Fruit fly (Drosophila melanogaster) whole organism, embryonic: ENCODE measurements around the gene Kdsr.

Experiments
- Bgb ChIP-seq: fragments of 200-800 bp; sonication (Bioruptor generic); IDR thresholded peaks from 2 replicates; pipeline ENCODE4 v1.3.6; 2022; ENCODE audit warnings: missing biosample characterization, missing genetic modification characterization; ENCODE audit not compliant: partially characterized antibody
- CG11093 ChIP-seq: fragments of 200-800 bp; sonication (Bioruptor generic); IDR thresholded peaks from 3 replicates; pipeline ENCODE4 v1.3.6; 2022; ENCODE audit warnings: missing biosample characterization, missing genetic modification characterization
- CG11696 ChIP-seq: fragments of 200-800 bp; sonication (Bioruptor generic); IDR thresholded peaks from 2 replicates; pipeline ENCODE4 v1.3.6; 2022; ENCODE audit warnings: missing biosample characterization, missing genetic modification characterization
- CG12104 ChIP-seq: fragments of 200-800 bp; sonication (Bioruptor generic); optimal IDR thresholded peaks from 3 replicates; lab custom pipeline; 2016; ENCODE audit warnings: missing biosample characterization, missing genetic modification characterization
- CG12219 ChIP-seq: fragments of 200-800 bp; sonication (Bioruptor generic); optimal IDR thresholded peaks from 3 replicates; lab custom pipeline; 2018; ENCODE audit warnings: missing biosample characterization, mild to moderate bottlenecking, missing genetic modification characterization
- CG12299 ChIP-seq: fragments of 200-800 bp; sonication (Bioruptor generic); optimal IDR thresholded peaks from 2 replicates; lab custom pipeline; 2018; ENCODE audit warnings: missing biosample characterization, mild to moderate bottlenecking, missing genetic modification characterization
- CG14441 ChIP-seq: fragments of 200-800 bp; sonication (Bioruptor generic); IDR thresholded peaks from 2 replicates; pipeline ENCODE4 v1.3.6; 2022; ENCODE audit warnings: missing biosample characterization, missing genetic modification characterization
- CG14667 ChIP-seq: fragments of 200-800 bp; sonication (Bioruptor generic); IDR thresholded peaks from 2 replicates; pipeline ENCODE4 v1.3.6; 2022; ENCODE audit warnings: missing biosample characterization, missing genetic modification characterization
- CG16815 ChIP-seq: fragments of 200-800 bp; sonication (Bioruptor generic); optimal IDR thresholded peaks from 3 replicates; lab custom pipeline; 2017; ENCODE audit warnings: missing biosample characterization, mild to moderate bottlenecking, missing genetic modification characterization
- CG17328 ChIP-seq: fragments of 200-800 bp; sonication (Bioruptor generic); IDR thresholded peaks from 2 replicates; pipeline ENCODE4 v1.3.6; 2022; ENCODE audit warnings: missing biosample characterization, missing genetic modification characterization
- CG1792 ChIP-seq: fragments of 200-800 bp; sonication (Bioruptor generic); optimal IDR thresholded peaks from 2 replicates; lab custom pipeline; 2016; ENCODE audit warnings: missing biosample characterization, missing genetic modification characterization
- CG18619 ChIP-seq: fragments of 200-800 bp; sonication (Bioruptor generic); optimal IDR thresholded peaks from 3 replicates; lab custom pipeline; 2017; ENCODE audit warnings: missing biosample characterization, mild to moderate bottlenecking, missing genetic modification characterization
- CG2120 ChIP-seq: fragments of 200-800 bp; sonication (Bioruptor generic); optimal IDR thresholded peaks from 3 replicates; lab custom pipeline; 2016; ENCODE audit warnings: missing biosample characterization, missing genetic modification characterization
- CG3407 ChIP-seq: fragments of 200-800 bp; sonication (Bioruptor generic); optimal IDR thresholded peaks from 2 replicates; lab custom pipeline; 2018; ENCODE audit warnings: missing biosample characterization, mild to moderate bottlenecking, missing genetic modification characterization
- CG3847 ChIP-seq: fragments of 200-800 bp; sonication (Bioruptor generic); IDR thresholded peaks from 2 replicates; pipeline ENCODE4 v1.3.6; 2022; ENCODE audit warnings: missing biosample characterization, missing genetic modification characterization
- CG4404 ChIP-seq: fragments of 200-800 bp; sonication (Bioruptor generic); IDR thresholded peaks from 2 replicates; pipeline ENCODE4 v1.3.6; 2022; ENCODE audit warnings: missing biosample characterization, missing genetic modification characterization
- CG4424 ChIP-seq: fragments of 200-800 bp; sonication (Bioruptor generic); optimal IDR thresholded peaks from 3 replicates; lab custom pipeline; 2016; ENCODE audit warnings: missing biosample characterization, missing genetic modification characterization
- CG4820 ChIP-seq: fragments of 200-800 bp; sonication (Bioruptor generic); optimal IDR thresholded peaks from 3 replicates; lab custom pipeline; 2016; ENCODE audit warnings: missing biosample characterization, missing genetic modification characterization
- CG5245 ChIP-seq: fragments of 200-800 bp; sonication (Bioruptor generic); optimal IDR thresholded peaks from 3 replicates; lab custom pipeline; 2016; ENCODE audit warnings: missing biosample characterization, missing genetic modification characterization
- CG6689 ChIP-seq: fragments of 200-800 bp; sonication (Bioruptor generic); IDR thresholded peaks from 2 replicates; pipeline ENCODE4 v1.3.6; 2022; ENCODE audit warnings: missing biosample characterization, missing genetic modification characterization
- CG9817 ChIP-seq: fragments of 200-800 bp; sonication (Bioruptor generic); optimal IDR thresholded peaks from 2 replicates; lab custom pipeline; 2018; ENCODE audit warnings: missing biosample characterization, mild to moderate bottlenecking, missing genetic modification characterization, moderate library complexity
- Eip74EF ChIP-seq, 2 experiments: fragments of 200-800 bp in 1 of 2; fragments of >200 bp in 1 of 2; sonication (Bioruptor generic) in 1 of 2; optimal IDR thresholded peaks; 2 replicates each; lab custom pipeline; 2017 to 2019; ENCODE audit warnings: missing biosample characterization in 2 of 2, missing genetic modification characterization in 2 of 2, mild to moderate bottlenecking in 1 of 2, moderate library complexity in 1 of 2
- Fer1 ChIP-seq: fragments of 200-800 bp; sonication (Bioruptor generic); optimal IDR thresholded peaks from 2 replicates; lab custom pipeline; 2017; ENCODE audit warnings: missing biosample characterization, mild to moderate bottlenecking, missing genetic modification characterization
- H15 ChIP-seq: fragments of 200-800 bp; sonication (Bioruptor generic); IDR thresholded peaks from 3 replicates; pipeline ENCODE4 v1.3.6; 2022; ENCODE audit warnings: missing biosample characterization, missing genetic modification characterization
- H2.0 ChIP-seq: fragments of 200-800 bp; sonication (Bioruptor generic); IDR thresholded peaks from 2 replicates; pipeline ENCODE4 v1.3.6; 2022; ENCODE audit warnings: missing biosample characterization, missing genetic modification characterization
- HHEX ChIP-seq: fragments of 200-800 bp; sonication (Bioruptor generic); optimal IDR thresholded peaks from 3 replicates; lab custom pipeline; 2017; ENCODE audit warnings: missing biosample characterization, mild to moderate bottlenecking, missing genetic modification characterization, missing genetic modification reagents
- HmgZ ChIP-seq: fragments of 200-800 bp; sonication (Bioruptor generic); optimal IDR thresholded peaks from 2 replicates; lab custom pipeline; 2018; ENCODE audit warnings: missing biosample characterization, mild to moderate bottlenecking, missing genetic modification characterization
- MBD-R2 ChIP-seq: fragments of 200-800 bp; sonication (Bioruptor generic); IDR thresholded peaks from 2 replicates; pipeline ENCODE4 v1.3.6; 2022; ENCODE audit warnings: missing biosample characterization, missing genetic modification characterization
- Max ChIP-seq: fragments of 200-800 bp; sonication (Bioruptor generic); optimal IDR thresholded peaks from 2 replicates; lab custom pipeline; 2016; ENCODE audit warnings: missing biosample characterization, mild to moderate bottlenecking, missing genetic modification characterization
- Oli ChIP-seq: fragments of 200-800 bp; sonication (Bioruptor generic); optimal IDR thresholded peaks from 2 replicates; lab custom pipeline; 2018; ENCODE audit warnings: missing biosample characterization, mild to moderate bottlenecking, missing genetic modification characterization, moderate library complexity
- Poxn ChIP-seq: fragments of 200-800 bp; sonication (Bioruptor generic); IDR thresholded peaks from 2 replicates; pipeline ENCODE4 v1.3.6; 2022; ENCODE audit warnings: missing biosample characterization, missing genetic modification characterization
- Side ChIP-seq: fragments of 200-800 bp; sonication (Bioruptor generic); optimal IDR thresholded peaks from 2 replicates; lab custom pipeline; 2016; ENCODE audit warnings: missing biosample characterization, missing genetic modification characterization
- Sry-δ ChIP-seq: fragments of 200-800 bp; sonication (Bioruptor generic); optimal IDR thresholded peaks from 2 replicates; lab custom pipeline; 2016; ENCODE audit warnings: missing biosample characterization, missing genetic modification characterization
- Taf1 ChIP-seq: fragments of 200-800 bp; sonication (Bioruptor generic); IDR thresholded peaks from 2 replicates; pipeline ENCODE4 v1.3.6; 2022; ENCODE audit warnings: missing biosample characterization, missing genetic modification characterization
- ato ChIP-seq: fragments of 200-800 bp; sonication (Bioruptor generic); IDR thresholded peaks from 2 replicates; pipeline ENCODE4 v1.3.6; 2022; ENCODE audit warnings: missing biosample characterization, missing genetic modification characterization; ENCODE audit not compliant: partially characterized antibody
- az2 ChIP-seq: fragments of 200-800 bp; sonication (Bioruptor generic); optimal IDR thresholded peaks from 3 replicates; lab custom pipeline; 2016; ENCODE audit warnings: missing biosample characterization, missing genetic modification characterization
- cad ChIP-seq: fragments of >200 bp; optimal IDR thresholded peaks from 2 replicates; lab custom pipeline; 2017; ENCODE audit warnings: missing biosample characterization, missing genetic modification characterization
- dm ChIP-seq: fragments of 200-800 bp; sonication (Bioruptor generic); optimal IDR thresholded peaks from 3 replicates; lab custom pipeline; 2016; ENCODE audit warnings: missing biosample characterization, missing genetic modification characterization
- ftz-f1 ChIP-seq: fragments of 200-800 bp; sonication (Bioruptor generic); optimal IDR thresholded peaks from 2 replicates; lab custom pipeline; 2016; ENCODE audit warnings: missing biosample characterization, missing genetic modification characterization
- gfzf ChIP-seq: fragments of 200-800 bp; sonication (Bioruptor generic); optimal IDR thresholded peaks from 2 replicates; lab custom pipeline; 2016; ENCODE audit warnings: missing biosample characterization, mild to moderate bottlenecking, missing genetic modification characterization, moderate library complexity
- ham ChIP-seq: fragments of 200-800 bp; sonication (Bioruptor generic); IDR thresholded peaks from 2 replicates; pipeline ENCODE4 v1.3.6; 2022; ENCODE audit warnings: missing biosample characterization, missing genetic modification characterization
- jumu ChIP-seq: fragments of 200-800 bp; sonication (Bioruptor generic); optimal IDR thresholded peaks from 3 replicates; lab custom pipeline; 2016; ENCODE audit warnings: missing biosample characterization, missing genetic modification characterization
- lov ChIP-seq, 2 experiments: fragments of 200-800 bp in 1 of 2; fragments of >200 bp in 1 of 2; sonication (Bioruptor generic) in 1 of 2; IDR thresholded peaks in 1 of 2; optimal IDR thresholded peaks in 1 of 2; 2 replicates in 1 of 2; 3 replicates in 1 of 2; pipeline versions ENCODE4 v1.3.6 to Lab custom; 2017 to 2022; ENCODE audit warnings: missing biosample characterization in 1 of 2, missing genetic modification characterization in 1 of 2
- onecut ChIP-seq: fragments of 200-800 bp; sonication (Bioruptor generic); IDR thresholded peaks from 2 replicates; pipeline ENCODE4 v1.3.6; 2022; ENCODE audit warnings: missing biosample characterization, missing genetic modification characterization
- phol ChIP-seq: fragments of 200-800 bp; sonication (Bioruptor generic); optimal IDR thresholded peaks from 3 replicates; lab custom pipeline; 2018; ENCODE audit warnings: missing biosample characterization, mild to moderate bottlenecking, missing genetic modification characterization, moderate library complexity
- psq ChIP-seq: fragments of 200-800 bp; sonication (Bioruptor generic); optimal IDR thresholded peaks from 2 replicates; lab custom pipeline; 2017; ENCODE audit warnings: missing biosample characterization, missing genetic modification characterization
- row ChIP-seq: fragments of 200-800 bp; sonication (Bioruptor generic); IDR thresholded peaks from 3 replicates; pipeline ENCODE4 v1.3.6; 2022; ENCODE audit warnings: missing biosample characterization, missing genetic modification characterization
- run ChIP-seq: fragments of 200-800 bp; sonication (Bioruptor generic); optimal IDR thresholded peaks from 3 replicates; lab custom pipeline; 2018; ENCODE audit warnings: missing biosample characterization, mild to moderate bottlenecking, missing genetic modification characterization
- seq ChIP-seq: fragments of 200-800 bp; sonication (Bioruptor generic); IDR thresholded peaks from 2 replicates; pipeline ENCODE4 v1.3.6; 2022; ENCODE audit warnings: missing biosample characterization, missing genetic modification characterization
- tx ChIP-seq: fragments of 200-800 bp; sonication (Bioruptor generic); optimal IDR thresholded peaks from 2 replicates; lab custom pipeline; 2016; ENCODE audit warnings: missing biosample characterization, missing genetic modification characterization
- unpg ChIP-seq: fragments of 200-800 bp; sonication (Bioruptor generic); optimal IDR thresholded peaks from 3 replicates; lab custom pipeline; 2018; ENCODE audit warnings: missing biosample characterization, mild to moderate bottlenecking, missing genetic modification characterization, moderate library complexity

The Kdsr gene

dm6 chr3R:25262322-25262761 is at the start of gene Kdsr, which contains the start of gene CG11858 (continued):
- TF ChIP-seq CG17328 (GFP tag; lab: Robert Waterston, UW) (peak; percentile 65), H15 (GFP tag; lab: Robert Waterston, UW) (peak; percentile 74), phol (tag; lab: Kevin White, UChicago) (peak; percentile 75), H2.0 (peak; percentile 60; the same call in 1 of the 2 replicates), HHEX (GFP tag; lab: Kevin White, UChicago) (peak; percentile 12), gfzf (GFP tag; lab: Kevin White, UChicago) (peak; percentile 66), HmgZ (tag; lab: Kevin White, UChicago) (peak; percentile 79), tx (GFP tag; lab: Kevin White, UChicago) (peak; percentile 26), Bgb (no peak), az2 (GFP tag; lab: Kevin White, UChicago) (peak; percentile 52), Max (GFP tag; lab: Kevin White, UChicago) (peak; percentile 72), Fer1 (GFP tag; lab: Kevin White, UChicago) (peak; percentile 77), CG6689 (GFP tag; lab: Robert Waterston, UW) (peak; percentile 63), CG3407 (no peak), CG11093 (GFP tag; lab: Robert Waterston, UW) (peak; percentile 53; the same call in 1 of the 3 replicates), Poxn (GFP tag; lab: Robert Waterston, UW) (no peak), Sry-δ (GFP tag; lab: Kevin White, UChicago) (peak; percentile 58), CG4424 (peak; percentile 56), CG12299 (tag; lab: Kevin White, UChicago) (peak; percentile 49), unpg (peak; percentile 72), onecut (GFP tag; lab: Robert Waterston, UW) (no peak; the same call in 1 of the 2 replicates), Taf1 (GFP tag; lab: Robert Waterston, UW) (peak; percentile 52), CG12219 (GFP tag; lab: Kevin White, UChicago) (no peak), Side (GFP tag; lab: Kevin White, UChicago) (peak; percentile 3), CG1792 (GFP tag; lab: Kevin White, UChicago) (peak; percentile 40), Eip74EF (GFP tag; optimal IDR thresholded peaks at IDR 0.05; lab: Kevin White, UChicago) (no peak), CG4820 (GFP tag; lab: Kevin White, UChicago) (peak; percentile 23), row (GFP tag; lab: Robert Waterston, UW) (peak; percentile 94), Oli (tag; lab: Kevin White, UChicago) (peak; percentile 46), CG14667 (GFP tag; lab: Robert Waterston, UW) (peak; percentile 50; the same call in 1 of the 2 replicates), CG4404 (GFP tag; lab: Robert Waterston, UW) (peak; percentile 47; the same call in 1 of the 2 replicates), ato (GFP tag; lab: Robert Waterston, UW) (no peak), CG11696 (GFP tag; lab: Robert Waterston, UW) (no peak), seq (peak; percentile 55; the same call in 1 of the 2 replicates), ftz-f1 (GFP tag; lab: Kevin White, UChicago) (peak; percentile 25), CG2120 (GFP tag; lab: Kevin White, UChicago) (peak; percentile 82), ham (no peak), MBD-R2 (GFP tag; lab: Robert Waterston, UW) (peak; percentile 86), CG18619 (peak; percentile 25), run (tag; lab: Kevin White, UChicago) (peak; percentile 2), cad (no peak), dm (GFP tag; lab: Kevin White, UChicago) (peak; percentile 74), CG14441 (peak; percentile 72), CG12104 (GFP tag; lab: Kevin White, UChicago) (peak; percentile 32), psq (GFP tag; lab: Kevin White, UChicago) (peak; percentile 9), CG9817 (tag; lab: Kevin White, UChicago) (peak; percentile 65), jumu (GFP tag; lab: Kevin White, UChicago) (peak; percentile 44), CG5245 (peak; percentile 24), CG16815 (peak; percentile 13), lov (optimal IDR thresholded peaks at IDR 0.05; lab: Kevin White, UChicago) (no peak), lov (GFP tag; IDR thresholded peaks at IDR 0.05; lab: Robert Waterston, UW) (0 out of 3 replicates have a peak, but pooled peaks have one; percentile 63), CG3847 (GFP tag; lab: Robert Waterston, UW) (peak; percentile 68)
